Worm (Caenorhabditis elegans): Measurements from ENCODE around the gene mdl-1.

Gene mdl-1

DNA sequence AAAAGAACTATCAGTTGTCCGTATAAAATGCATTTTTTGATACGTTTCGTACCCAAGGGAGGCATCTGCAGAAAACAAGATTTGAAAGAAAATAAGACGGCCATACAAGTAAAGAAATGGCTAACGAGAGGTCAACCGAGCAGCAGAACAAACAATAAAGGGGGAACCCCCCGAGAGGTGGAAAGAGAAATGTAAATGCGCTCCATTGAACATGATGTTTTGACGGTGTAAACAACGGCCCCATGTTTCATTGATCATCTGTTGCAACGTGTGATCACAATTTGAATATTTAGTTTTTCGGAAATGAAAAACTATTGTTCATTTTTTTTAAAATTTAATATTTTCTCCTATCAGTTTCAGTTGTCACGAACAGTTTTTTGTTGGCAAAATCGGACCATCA lies 12.6 kb upstream of the mdl-1 start, which contains the start of gene K11G12.6 (continued):
- no peak for TF ChIP-seq blmp-1 (tag; optimal IDR thresholded peaks at IDR 0.05; ENCODE audit: insufficient read depth)
- TF ChIP-seq lsy-2 (tag; optimal IDR thresholded peaks at IDR 0.05), result peak in 1 of 2 experiments; percentile 41
- TF ChIP-seq zag-1 (tag; optimal IDR thresholded peaks at IDR 0.05), result peak; percentile 36
- TF ChIP-seq unc-55 (GFP tag; optimal IDR thresholded peaks at IDR 0.05), result peak; percentile 10
- peak; percentile 27 for TF ChIP-seq sma-9 (GFP tag; optimal IDR thresholded peaks at IDR 0.05)
- no peak for TF ChIP-seq sma-9 (tag; optimal IDR thresholded peaks at IDR 0.05)
- TF ChIP-seq skn-1 (tag; optimal IDR thresholded peaks at IDR 0.05), result no peak
- no peak for TF ChIP-seq sma-3 (GFP tag; optimal IDR thresholded peaks at IDR 0.05)

DNA sequence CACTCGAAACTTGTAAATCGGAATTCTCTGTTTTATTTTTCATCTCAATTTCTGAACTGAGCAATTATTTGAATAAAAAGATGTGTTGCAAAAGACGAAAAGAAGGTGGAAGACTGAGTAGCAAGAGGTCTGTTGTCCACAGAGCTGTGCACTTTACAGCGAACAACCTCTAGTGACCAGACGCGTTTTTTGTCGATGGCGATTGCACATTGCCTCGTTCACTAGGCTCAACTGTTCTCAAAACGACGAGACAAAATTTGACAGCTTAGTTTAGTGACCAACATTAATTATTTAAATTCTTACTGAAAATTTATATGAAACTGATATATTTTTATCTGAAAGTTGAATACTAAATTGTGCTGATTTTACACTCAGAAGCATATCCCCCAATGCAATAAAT lies 8.9 kb upstream of the mdl-1 start, which contains the start of gene R03E9.2:
TSS of gene R03E9.2 (minus strand) at position 101 of the 400 bp plus-strand sequence.
- TF ChIP-seq gmeb-1 (tag; optimal IDR thresholded peaks at IDR 0.05) (no peak), ama-1 (optimal IDR thresholded peaks at IDR 0.05) (no peak), nhr-12 (tag; optimal IDR thresholded peaks at IDR 0.05) (no peak), snpc-4 (tag; optimal IDR thresholded peaks at IDR 0.05) (no peak), lin-39 (tag; optimal IDR thresholded peaks at IDR 0.05) (no peak), nhr-23 (tag; optimal IDR thresholded peaks at IDR 0.05) (no peak), elt-3 (tag; optimal IDR thresholded peaks at IDR 0.05) (no peak), ceh-82 (tag; optimal IDR thresholded peaks at IDR 0.05) (no peak), nhr-10 (tag; optimal IDR thresholded peaks at IDR 0.05) (no peak), mab-5 (tag; optimal IDR thresholded peaks at IDR 0.05) (no peak), sem-4 (tag; optimal IDR thresholded peaks at IDR 0.05) (no peak), nhr-25 (tag; optimal IDR thresholded peaks at IDR 0.05) (no peak)

DNA sequence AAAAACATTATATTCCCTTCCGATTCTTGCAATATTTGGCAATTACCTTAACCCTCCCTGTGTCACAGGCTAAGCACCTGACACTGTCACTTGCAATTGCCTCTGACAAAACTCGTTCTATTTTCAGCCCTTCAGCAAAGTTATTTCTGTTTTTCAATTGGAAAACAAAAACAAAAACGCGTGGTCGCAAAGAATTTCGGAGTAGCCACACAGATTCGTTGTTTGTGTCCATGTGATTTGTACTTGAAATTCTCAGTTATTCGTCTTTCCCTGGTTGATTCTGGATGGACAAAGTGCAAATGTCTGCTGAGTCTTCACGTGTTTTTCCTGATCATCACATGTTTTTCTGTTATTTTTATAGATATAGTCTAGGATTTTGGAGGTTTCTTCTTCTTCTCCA lies 6.7 kb upstream of the mdl-1 start:
- no peak for TF ChIP-seq unc-39 (tag; optimal IDR thresholded peaks at IDR 0.05)
- peak; percentile 63 for TF ChIP-seq F13H6.1 (tag; optimal IDR thresholded peaks at IDR 0.05)
- TF ChIP-seq nhr-10 (tag; optimal IDR thresholded peaks at IDR 0.05), result no peak
- no peak for TF ChIP-seq dmd-4 (tag; optimal IDR thresholded peaks at IDR 0.05)
- TF ChIP-seq C34F6.9 (tag; optimal IDR thresholded peaks at IDR 0.05), result peak; percentile 57
- no peak for TF ChIP-seq R02D3.7 (tag; optimal IDR thresholded peaks at IDR 0.05)
- TF ChIP-seq nhr-129 (tag; optimal IDR thresholded peaks at IDR 0.05), result peak; percentile 83
- no peak for TF ChIP-seq unc-62 (GFP tag; optimal IDR thresholded peaks at IDR 0.05)
- no peak for TF ChIP-seq elt-1 (tag; optimal IDR thresholded peaks at IDR 0.05)
- TF ChIP-seq crh-2 (tag; optimal IDR thresholded peaks at IDR 0.05), result peak; percentile 45
- TF ChIP-seq blmp-1 (tag; optimal IDR thresholded peaks at IDR 0.05; ENCODE audit: insufficient read depth), result no peak
- TF ChIP-seq sma-9 (GFP tag; optimal IDR thresholded peaks at IDR 0.05), result peak; percentile 85
- TF ChIP-seq sma-9 (tag; optimal IDR thresholded peaks at IDR 0.05), result no peak
- no peak for TF ChIP-seq gmeb-1 (tag; optimal IDR thresholded peaks at IDR 0.05)
- TF ChIP-seq unc-55 (GFP tag; optimal IDR thresholded peaks at IDR 0.05), result no peak
- peak in 1 of 2 experiments; percentile 27 for TF ChIP-seq mdl-1 (tag; optimal IDR thresholded peaks at IDR 0.05)
- no peak for TF ChIP-seq nhr-237 (tag; optimal IDR thresholded peaks at IDR 0.05)
- no peak for TF ChIP-seq lin-13 (GFP tag; optimal IDR thresholded peaks at IDR 0.05)
- TF ChIP-seq sem-4 (tag; optimal IDR thresholded peaks at IDR 0.05), result no peak
- peak; percentile 65 for TF ChIP-seq sma-3 (GFP tag; optimal IDR thresholded peaks at IDR 0.05)
- TF ChIP-seq lin-11 (tag; optimal IDR thresholded peaks at IDR 0.05), result no peak
- TF ChIP-seq nhr-12 (tag; optimal IDR thresholded peaks at IDR 0.05), result no peak
- TF ChIP-seq snpc-4 (tag; optimal IDR thresholded peaks at IDR 0.05), result no peak
- no peak for TF ChIP-seq Y55F3AM.14 (GFP tag; optimal IDR thresholded peaks at IDR 0.05)
- no peak for TF ChIP-seq lin-39 (tag; optimal IDR thresholded peaks at IDR 0.05)
- no peak for TF ChIP-seq ztf-11 (tag; optimal IDR thresholded peaks at IDR 0.05)
- no peak for TF ChIP-seq mab-5 (tag; optimal IDR thresholded peaks at IDR 0.05)
- peak; percentile 81 for TF ChIP-seq nhr-21 (tag; optimal IDR thresholded peaks at IDR 0.05)
- peak in 1 of 2 experiments; percentile 58 for TF ChIP-seq lsy-2 (tag; optimal IDR thresholded peaks at IDR 0.05)
- no peak for TF ChIP-seq nhr-11 (tag; optimal IDR thresholded peaks at IDR 0.05)
- no peak for TF ChIP-seq ztf-4 (tag; optimal IDR thresholded peaks at IDR 0.05)
- TF ChIP-seq nhr-25 (tag; optimal IDR thresholded peaks at IDR 0.05), result peak; percentile 70
- TF ChIP-seq ZK546.5 (tag; optimal IDR thresholded peaks at IDR 0.05), result no peak
- TF ChIP-seq aly-2 (tag; optimal IDR thresholded peaks at IDR 0.05), result no peak

Data from whole organism, L2 larva.